Fruit fly (Drosophila melanogaster) ovary, adult (tissue): ENCODE data around the gene Afti.
A peak's percentile ranks its signal among the peaks of the same experiment; 100 is the strongest.

Source experiments
- CG17801 ChIP-seq: fragments of 200-800 bp; optimal IDR thresholded peaks from 2 replicates; lab custom pipeline; 2019; ENCODE audit warnings: missing biosample characterization, mild to moderate bottlenecking, missing genetic modification characterization, moderate library complexity; ENCODE audit not compliant: partially characterized antibody

Afti gene

dm6 chr3R:14326250-14327112 lies at the start of gene Afti, which contains the start of gene ATPsynE:
TSS of gene Afti (minus strand) at chr3R:14326689.
TSS of gene ATPsynE (plus strand) at chr3R:14326947.
- peak; percentile 18 for TF ChIP-seq CG17801 (GFP tag; lab: Kevin White, UChicago)

- no peak for TF ChIP-seq CG17801 (GFP tag; lab: Kevin White, UChicago)
Measured at dm6 chr3R:14373828-14374217, 47.3 kb upstream of the Afti start.

- no peak for TF ChIP-seq CG17801 (GFP tag; lab: Kevin White, UChicago)
Measured at dm6 chr3R:14373192-14373827, 46.8 kb upstream of the Afti start.

dm6 chr3R:14372815-14373191 lies 46.3 kb upstream of the Afti start, which contains the start of gene NK7.1:
TSS of gene NK7.1 (minus strand) at chr3R:14372951.
- no peak for TF ChIP-seq CG17801 (GFP tag; lab: Kevin White, UChicago)

- TF ChIP-seq CG17801 (GFP tag; lab: Kevin White, UChicago) = no peak
Measured at dm6 chr3R:14371133-14371676, 44.7 kb upstream of the Afti start.

- TF ChIP-seq CG17801 (GFP tag; lab: Kevin White, UChicago) = peak; percentile 66
Measured at dm6 chr3R:14370199-14370933, 43.9 kb upstream of the Afti start.

dm6 chr3R:14369481-14370198 lies 43.2 kb upstream of the Afti start:
- peak; percentile 45 for TF ChIP-seq CG17801 (GFP tag; lab: Kevin White, UChicago)

- TF ChIP-seq CG17801 (GFP tag; lab: Kevin White, UChicago) = no peak
Measured at dm6 chr3R:14366882-14367281, 40.4 kb upstream of the Afti start.

- no peak for TF ChIP-seq CG17801 (GFP tag; lab: Kevin White, UChicago)
Measured at dm6 chr3R:14365918-14366317, 39.4 kb upstream of the Afti start.

dm6 chr3R:14364156-14364555 lies 37.7 kb upstream of the Afti start:
- no peak for TF ChIP-seq CG17801 (GFP tag; lab: Kevin White, UChicago)

dm6 chr3R:14363172-14363571 lies 36.7 kb upstream of the Afti start:
- TF ChIP-seq CG17801 (GFP tag; lab: Kevin White, UChicago) = no peak

- TF ChIP-seq CG17801 (GFP tag; lab: Kevin White, UChicago) = peak; percentile 66
Measured at dm6 chr3R:14361741-14362232, 35.3 kb upstream of the Afti start, which contains the start of gene Dnaaf5. TSS of gene Dnaaf5 (minus strand) at chr3R:14361786.

- peak; percentile 22 for TF ChIP-seq CG17801 (GFP tag; lab: Kevin White, UChicago)
Measured at dm6 chr3R:14357405-14357804, 30.9 kb upstream of the Afti start.

dm6 chr3R:14356619-14357018 lies 30.1 kb upstream of the Afti start:
- no peak for TF ChIP-seq CG17801 (GFP tag; lab: Kevin White, UChicago)
